Fruit fly (Drosophila melanogaster): ENCODE measurements around the gene Kah.

DNA sequence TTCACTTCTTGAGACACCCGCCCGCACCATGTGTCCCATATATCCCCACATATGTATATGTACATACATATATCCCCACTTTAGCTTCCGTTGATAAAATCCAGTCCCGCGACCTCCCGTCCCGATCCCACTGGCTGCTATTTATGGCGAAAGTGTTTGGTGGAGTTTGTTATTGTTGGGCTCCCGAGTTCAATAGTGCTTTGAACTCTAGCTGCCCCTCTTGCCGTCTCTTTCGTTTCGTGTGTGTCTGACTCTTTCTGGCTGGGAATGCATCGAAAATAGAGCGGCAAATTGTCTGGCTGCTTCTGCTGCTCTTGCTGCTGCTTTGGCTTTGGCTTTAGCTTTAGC is 45.9 kb upstream of the Kah start:
- TF ChIP-seq psq (optimal IDR thresholded peaks at IDR 0.05), result no peak
- TF ChIP-seq insv (optimal IDR thresholded peaks at IDR 0.05), result no peak
- TF ChIP-seq h (optimal IDR thresholded peaks at IDR 0.05), result no peak
- no peak for TF ChIP-seq ttk (optimal IDR thresholded peaks at IDR 0.05)
- no peak for TF ChIP-seq Sin3A (optimal IDR thresholded peaks at IDR 0.05)

Measured in Kc167 (cell line).